Worm (Caenorhabditis elegans): Measurements from ENCODE around the gene F48F7.5.

ce11 chrX:14024400-14024953, 49.0 kb downstream of the F48F7.5 start:
- TF ChIP-seq tab-1 (GFP tag; IDR thresholded peaks at IDR 0.05) (0 out of 2 replicates have a peak, but pooled peaks have one; percentile 43), ztf-29 (GFP tag; IDR thresholded peaks at IDR 0.05) (no peak), flt-1 (GFP tag; IDR thresholded peaks at IDR 0.05) (no peak), klf-2 (GFP tag; conservative IDR thresholded peaks at IDR 0.05) (no peak), ztf-23 (GFP tag; IDR thresholded peaks at IDR 0.05) (no peak)
